Fruit fly (Drosophila melanogaster): ENCODE measurements around the gene Tspo.

Gene Tspo

dm6 chr2L:524515-524920 is 34.9 kb upstream of the Tspo start:
- TF ChIP-seq OdsH (GFP tag; optimal IDR thresholded peaks at IDR 0.05) (peak; percentile 10), CG11294 (GFP tag; IDR thresholded peaks at IDR 0.05) (no peak), Ets96B (tag; optimal IDR thresholded peaks at IDR 0.05) (peak; percentile 13), lz (GFP tag; optimal IDR thresholded peaks at IDR 0.05) (no peak), CG15336 (GFP tag; IDR thresholded peaks at IDR 0.05) (0 out of 2 replicates have a peak, but pooled peaks have one; percentile 38), svp (GFP tag) (peak; percentile 97), spab (GFP tag; optimal IDR thresholded peaks at IDR 0.05) (peak; percentile 55), Hr38 (GFP tag; optimal IDR thresholded peaks at IDR 0.05) (no peak), CG8632 (GFP tag; optimal IDR thresholded peaks at IDR 0.05) (no peak), CG3919 (GFP tag; optimal IDR thresholded peaks at IDR 0.05) (peak; percentile 31), ss (GFP tag; optimal IDR thresholded peaks at IDR 0.05) (peak; percentile 79 to 82), CG6854 (GFP tag; optimal IDR thresholded peaks at IDR 0.05) (peak; percentile 46), Hr4 (GFP tag; optimal IDR thresholded peaks at IDR 0.05) (peak; percentile 20), CG32006 (GFP tag; optimal IDR thresholded peaks at IDR 0.05) (peak; percentile 47), CG6808 (GFP tag; optimal IDR thresholded peaks at IDR 0.05) (peak; percentile 68), CG6163 (GFP tag; IDR thresholded peaks at IDR 0.05) (peak; percentile 49; the same call in 2 of the 3 replicates), eg (GFP tag; IDR thresholded peaks at IDR 0.05) (0 out of 3 replicates have a peak, but pooled peaks have one; percentile 51), CG1621 (tag; optimal IDR thresholded peaks at IDR 0.05) (peak; percentile 69), Lpt (GFP tag; optimal IDR thresholded peaks at IDR 0.05) (peak; percentile 31), CG10669 (GFP tag; optimal IDR thresholded peaks at IDR 0.05) (peak; percentile 35), fd85E (GFP tag; optimal IDR thresholded peaks at IDR 0.05) (no peak), vri (GFP tag; optimal IDR thresholded peaks at IDR 0.05) (no peak), salr (GFP tag; optimal IDR thresholded peaks at IDR 0.05) (peak in 1 of 2 experiments; percentile 29), CG3032 (tag; optimal IDR thresholded peaks at IDR 0.05) (peak; percentile 5), Gug (GFP tag; IDR thresholded peaks at IDR 0.05) (0 out of 2 replicates have a peak, but pooled peaks have one; percentile 24), CG8119 (GFP tag; IDR thresholded peaks at IDR 0.05) (peak; percentile 43; the same call in 2 of the 3 replicates), Eip78C (GFP tag) (peak; percentile 66), CG9139 (GFP tag; optimal IDR thresholded peaks at IDR 0.05) (peak; percentile 69), CG6276 (GFP tag; optimal IDR thresholded peaks at IDR 0.05) (peak; percentile 70), CG7368 (GFP tag; optimal IDR thresholded peaks at IDR 0.05) (peak; percentile 4), dsx (GFP tag; optimal IDR thresholded peaks at IDR 0.05; ENCODE audit: poor library complexity, severe bottlenecking) (peak; percentile 52), net (GFP tag; optimal IDR thresholded peaks at IDR 0.05) (peak; percentile 8), CG16779 (tag; optimal IDR thresholded peaks at IDR 0.05) (peak; percentile 60), fd59A (GFP tag; optimal IDR thresholded peaks at IDR 0.05) (no peak), CG34406 (GFP tag; optimal IDR thresholded peaks at IDR 0.05) (no peak), Sox14 (GFP tag; optimal IDR thresholded peaks at IDR 0.05) (peak; percentile 13)

DNA sequence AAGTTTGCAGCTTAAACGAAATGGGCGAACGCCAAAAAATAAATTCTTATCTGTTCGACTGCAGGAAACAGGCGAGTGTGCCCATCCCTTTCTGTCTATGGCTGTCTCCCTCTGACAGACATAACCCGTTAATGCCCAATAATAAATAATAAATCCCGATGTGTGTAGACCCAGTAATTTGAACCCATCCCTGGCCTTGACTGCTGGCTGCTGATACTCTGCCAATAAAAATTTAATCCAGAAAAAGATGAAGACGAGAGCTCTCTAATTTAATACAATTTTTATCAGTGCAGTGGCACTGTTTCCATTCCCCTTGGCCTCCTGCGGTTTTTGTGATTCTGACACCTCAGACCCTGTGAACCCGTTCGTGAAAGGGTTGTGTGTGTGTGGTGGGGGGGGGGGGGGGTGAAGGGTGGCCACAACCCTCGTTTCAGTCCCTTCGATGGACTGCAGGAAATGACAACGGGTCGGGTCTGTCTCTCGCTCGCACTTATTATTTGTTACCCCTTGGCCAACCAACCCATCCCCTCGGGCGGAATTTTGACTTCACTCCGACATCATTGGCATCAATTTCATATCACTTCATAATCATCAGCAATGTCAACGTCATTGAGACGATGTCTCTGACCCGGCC is 33.7 kb upstream of the Tspo start:
- TF ChIP-seq Sox14 (GFP tag; optimal IDR thresholded peaks at IDR 0.05) (no peak), CG9139 (GFP tag; optimal IDR thresholded peaks at IDR 0.05) (no peak), Hr38 (GFP tag; optimal IDR thresholded peaks at IDR 0.05) (no peak), acj6 (GFP tag; optimal IDR thresholded peaks at IDR 0.05) (no peak), vri (GFP tag; optimal IDR thresholded peaks at IDR 0.05) (no peak)

DNA sequence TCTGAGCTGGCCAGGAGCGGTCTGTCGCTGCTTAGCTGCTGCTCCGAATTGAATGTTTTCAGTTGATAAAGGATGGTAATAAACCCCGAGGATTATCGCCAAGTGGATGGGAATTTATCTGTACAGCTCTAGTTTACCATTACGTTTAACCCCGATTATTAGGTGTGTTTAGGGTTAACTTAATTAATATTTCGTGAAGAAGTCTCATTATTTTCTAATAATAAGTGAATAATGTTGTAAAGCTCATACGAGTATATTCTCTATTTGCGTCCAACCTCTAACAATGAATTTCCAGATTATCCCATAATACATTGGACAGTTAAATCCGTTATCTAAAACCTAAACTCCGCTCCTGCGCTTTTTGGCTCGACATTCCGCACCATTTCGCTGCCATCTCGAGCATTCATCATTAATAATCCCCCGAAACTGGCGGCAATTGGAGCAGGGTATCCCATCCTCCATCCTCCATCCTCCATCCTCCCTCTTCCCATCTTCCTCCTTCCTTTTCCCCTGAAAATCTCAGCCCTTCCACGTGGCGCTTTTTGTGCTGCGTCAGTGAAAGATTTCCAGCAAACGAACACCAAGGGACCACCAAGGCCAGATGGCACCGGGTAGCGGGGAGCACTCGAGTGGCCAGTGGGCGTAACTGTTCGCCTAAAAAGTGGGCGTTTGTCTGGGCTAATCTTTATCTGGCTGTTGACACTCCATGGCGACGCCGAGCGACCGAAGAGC is 33.1 kb upstream of the Tspo start:
- peak; percentile 10 for TF ChIP-seq Hr39 (GFP tag; optimal IDR thresholded peaks at IDR 0.05)
- no peak for TF ChIP-seq salr (GFP tag; optimal IDR thresholded peaks at IDR 0.05)
- no peak for TF ChIP-seq CG8119 (GFP tag; IDR thresholded peaks at IDR 0.05)
- TF ChIP-seq pdm3 (GFP tag; optimal IDR thresholded peaks at IDR 0.05): peak; percentile 18
- peak; percentile 83 for TF ChIP-seq Eip78C (GFP tag)
- peak; percentile 51 for TF ChIP-seq Ets21C (GFP tag; optimal IDR thresholded peaks at IDR 0.05)
- peak; percentile 73 for TF ChIP-seq svp (GFP tag)
- peak; percentile 20 for TF ChIP-seq lz (GFP tag; optimal IDR thresholded peaks at IDR 0.05)
- TF ChIP-seq fd59A (GFP tag; optimal IDR thresholded peaks at IDR 0.05): peak; percentile 0
- TF ChIP-seq CG10669 (GFP tag; optimal IDR thresholded peaks at IDR 0.05): peak; percentile 15
- TF ChIP-seq cyc (GFP tag; optimal IDR thresholded peaks at IDR 0.05): peak; percentile 34
- TF ChIP-seq CG31627 (GFP tag; optimal IDR thresholded peaks at IDR 0.05): peak; percentile 43
- TF ChIP-seq OdsH (GFP tag; optimal IDR thresholded peaks at IDR 0.05): peak; percentile 17
- TF ChIP-seq Met (GFP tag; optimal IDR thresholded peaks at IDR 0.05): peak; percentile 53
- TF ChIP-seq topi (GFP tag; optimal IDR thresholded peaks at IDR 0.05): peak; percentile 19
- TF ChIP-seq Sox14 (GFP tag; optimal IDR thresholded peaks at IDR 0.05): no peak
- TF ChIP-seq CG11762 (GFP tag; optimal IDR thresholded peaks at IDR 0.05; ENCODE audit: insufficient read depth): no peak
- peak; percentile 27 for TF ChIP-seq Sox102F (GFP tag; optimal IDR thresholded peaks at IDR 0.05)
- peak; percentile 1 for TF ChIP-seq acj6 (GFP tag; optimal IDR thresholded peaks at IDR 0.05)
